Fruit fly (Drosophila melanogaster): ENCODE measurements around the gene CG8100.

DNA sequence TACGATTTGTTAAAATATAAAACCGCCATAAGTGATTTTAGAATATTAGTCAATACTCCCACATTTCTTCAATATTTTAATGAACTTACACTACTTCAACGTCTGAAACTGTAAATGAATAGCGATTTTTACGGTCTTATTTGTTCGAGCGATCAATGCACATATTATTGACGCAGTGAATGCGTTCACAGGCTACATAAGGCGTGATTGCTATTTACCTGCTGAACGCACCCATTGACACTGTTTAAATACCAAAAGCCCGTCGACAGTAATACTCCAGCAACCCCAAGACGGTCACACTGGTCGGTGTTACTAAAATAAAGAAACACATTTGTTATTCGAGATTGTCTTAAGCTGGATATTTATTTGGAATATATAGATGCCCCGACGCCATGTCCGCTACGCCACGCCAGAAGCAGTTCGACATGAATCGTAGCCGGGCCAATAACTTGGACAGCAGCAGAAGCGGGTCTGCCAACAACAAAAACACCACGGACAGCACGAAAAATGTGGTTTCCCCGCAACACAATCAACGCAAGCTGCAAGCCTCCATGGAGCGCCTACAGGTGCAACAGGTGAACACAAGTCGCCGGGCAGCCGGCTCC, 32.4 kb upstream of the CG8100 start, which contains the start of gene CG6833:
- TF ChIP-seq CG8478 (optimal IDR thresholded peaks at IDR 0.05) (no peak), CTCF (optimal IDR thresholded peaks at IDR 0.05) (no peak)
